Fruit fly (Drosophila melanogaster) whole organism, prepupa: ENCODE results near the gene mRpS30.

Source experiments
- CG15336 ChIP-seq: fragments of 200-800 bp; sonication (Bioruptor generic); IDR thresholded peaks from 2 replicates; pipeline ENCODE4 v1.3.6; 2022; ENCODE audit warnings: missing biosample characterization, missing genetic modification characterization
- CG1621 ChIP-seq: fragments of 200-800 bp; sonication (Bioruptor generic); optimal IDR thresholded peaks from 3 replicates; lab custom pipeline; 2018; ENCODE audit warnings: missing biosample characterization, mild to moderate bottlenecking, missing genetic modification characterization
- CG16779 ChIP-seq: fragments of 200-800 bp; sonication (Bioruptor generic); optimal IDR thresholded peaks from 3 replicates; lab custom pipeline; 2017; ENCODE audit warnings: missing biosample characterization, mild to moderate bottlenecking, missing genetic modification characterization
- CG6854 ChIP-seq: fragments of 200-800 bp; sonication (Bioruptor generic); optimal IDR thresholded peaks from 2 replicates; lab custom pipeline; 2017; ENCODE audit warnings: missing biosample characterization, mild to moderate bottlenecking, missing genetic modification characterization
- CG8319 ChIP-seq: fragments of 200-800 bp; sonication (Bioruptor generic); optimal IDR thresholded peaks from 3 replicates; lab custom pipeline; 2016; ENCODE audit warnings: missing biosample characterization, missing genetic modification characterization
- CG8632 ChIP-seq: fragments of 200-800 bp; sonication (Bioruptor generic); optimal IDR thresholded peaks from 3 replicates; lab custom pipeline; 2016; ENCODE audit warnings: missing biosample characterization, missing genetic modification characterization
- Eip93F ChIP-seq: fragments of 200-800 bp; sonication (Bioruptor generic); optimal IDR thresholded peaks from 2 replicates; lab custom pipeline; 2016; ENCODE audit warnings: missing biosample characterization, mild to moderate bottlenecking, missing genetic modification characterization
- Lpt ChIP-seq: fragments of 200-800 bp; sonication (Bioruptor generic); optimal IDR thresholded peaks from 3 replicates; lab custom pipeline; 2016; ENCODE audit warnings: missing biosample characterization, missing genetic modification characterization
- achi ChIP-seq: fragments of 200-800 bp; sonication (Bioruptor generic); optimal IDR thresholded peaks from 3 replicates; lab custom pipeline; 2016; ENCODE audit warnings: missing biosample characterization, missing genetic modification characterization
- dsx ChIP-seq: fragments of 200-800 bp; optimal IDR thresholded peaks from 3 replicates; lab custom pipeline; 2019; ENCODE audit warnings: missing biosample characterization, mild to moderate bottlenecking, missing genetic modification characterization, moderate library complexity; ENCODE audit not compliant: poor library complexity, severe bottlenecking
- fkh ChIP-seq: fragments of 200-800 bp; sonication (Bioruptor generic); optimal IDR thresholded peaks from 3 replicates; lab custom pipeline; 2017; ENCODE audit warnings: missing biosample characterization, mild to moderate bottlenecking, missing genetic modification characterization, moderate library complexity
- spab ChIP-seq: fragments of 200-800 bp; sonication (Bioruptor generic); optimal IDR thresholded peaks from 2 replicates; lab custom pipeline; 2017; ENCODE audit warnings: missing biosample characterization, mild to moderate bottlenecking, missing genetic modification characterization, missing genetic modification reagents
- svp ChIP-seq: fragments of 200-800 bp; sonication (Bioruptor generic); peaks from one replicate; lab custom pipeline; 2016; ENCODE audit warnings: missing biosample characterization, missing genetic modification characterization

DNA sequence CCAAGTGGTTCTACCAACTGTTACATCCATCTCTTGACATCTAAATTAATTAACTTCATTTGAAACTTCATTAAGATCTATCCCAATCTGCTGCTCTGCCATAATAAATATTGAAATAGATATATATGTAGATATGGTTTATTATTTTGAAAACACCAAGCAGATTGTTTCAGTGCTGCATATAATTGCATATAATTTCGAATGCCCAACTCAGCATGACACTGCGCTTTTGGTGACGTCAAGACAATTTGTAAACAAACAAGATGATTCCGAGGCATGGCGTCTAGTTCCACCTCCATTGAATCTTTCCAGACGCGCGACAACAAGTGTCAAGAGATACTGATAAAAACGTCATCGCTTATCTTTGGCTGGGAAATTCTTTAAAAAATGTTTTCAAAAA is 45.0 kb upstream of the mRpS30 start:
- TF ChIP-seq spab (GFP tag; lab: Kevin White, UChicago) = no peak
- no peak for TF ChIP-seq Lpt (GFP tag; lab: Kevin White, UChicago)
- no peak for TF ChIP-seq CG6854 (GFP tag; lab: Kevin White, UChicago)
- no peak for TF ChIP-seq dsx (GFP tag; lab: Kevin White, UChicago)
- TF ChIP-seq svp (GFP tag; lab: Kevin White, UChicago) = peak; percentile 47
- no peak for TF ChIP-seq CG16779
- TF ChIP-seq CG1621 = no peak
- no peak for TF ChIP-seq fkh
- no peak for TF ChIP-seq Eip93F
- no peak for TF ChIP-seq CG8632 (GFP tag; lab: Kevin White, UChicago)
- TF ChIP-seq CG15336 (GFP tag; lab: Robert Waterston, UW) = 0 out of 2 replicates have a peak, but pooled peaks have one; percentile 6
- TF ChIP-seq CG8319 (GFP tag; lab: Kevin White, UChicago) = no peak
- TF ChIP-seq achi (GFP tag; lab: Kevin White, UChicago) = no peak
